Fruit fly (Drosophila melanogaster) whole organism, embryonic: Measurements from ENCODE around the gene sro.

Experiments used
- Adf1 ChIP-seq: fragments of 200-800 bp; sonication (Bioruptor generic); IDR thresholded peaks from 2 replicates; pipeline ENCODE4 v1.3.6; 2022; ENCODE audit warnings: missing biosample characterization, missing genetic modification characterization
- Atf-2 ChIP-seq: fragments of 200-800 bp; sonication (Bioruptor generic); optimal IDR thresholded peaks from 2 replicates; lab custom pipeline; 2016; ENCODE audit warnings: missing biosample characterization, missing genetic modification characterization
- Atf3 ChIP-seq: fragments of 200-800 bp; sonication (Bioruptor generic); optimal IDR thresholded peaks from 3 replicates; lab custom pipeline; 2016; ENCODE audit warnings: missing biosample characterization, missing genetic modification characterization
- Bteb2 ChIP-seq: fragments of 200-800 bp; sonication (Bioruptor generic); optimal IDR thresholded peaks from 2 replicates; lab custom pipeline; 2016; ENCODE audit warnings: missing biosample characterization, missing genetic modification characterization
- CG11504 ChIP-seq: fragments of 200-800 bp; sonication (Bioruptor generic); optimal IDR thresholded peaks from 3 replicates; lab custom pipeline; 2019; ENCODE audit warnings: missing biosample characterization, mild to moderate bottlenecking, missing genetic modification characterization, moderate library complexity
- CG12219 ChIP-seq: fragments of 200-800 bp; sonication (Bioruptor generic); optimal IDR thresholded peaks from 3 replicates; lab custom pipeline; 2018; ENCODE audit warnings: missing biosample characterization, mild to moderate bottlenecking, missing genetic modification characterization
- CG12299 ChIP-seq: fragments of 200-800 bp; sonication (Bioruptor generic); optimal IDR thresholded peaks from 2 replicates; lab custom pipeline; 2018; ENCODE audit warnings: missing biosample characterization, mild to moderate bottlenecking, missing genetic modification characterization
- CG12744 ChIP-seq: fragments of 200-800 bp; sonication (Bioruptor generic); optimal IDR thresholded peaks from 2 replicates; lab custom pipeline; 2016; ENCODE audit warnings: missing biosample characterization, missing genetic modification characterization
- CG13424 ChIP-seq: fragments of 200-800 bp; sonication (Bioruptor generic); optimal IDR thresholded peaks from 2 replicates; lab custom pipeline; 2019; ENCODE audit warnings: missing biosample characterization, mild to moderate bottlenecking, missing genetic modification characterization, moderate library complexity
- CG14667 ChIP-seq: fragments of 200-800 bp; sonication (Bioruptor generic); IDR thresholded peaks from 2 replicates; pipeline ENCODE4 v1.3.6; 2022; ENCODE audit warnings: missing biosample characterization, missing genetic modification characterization
- CG14710 ChIP-seq: fragments of 200-800 bp; sonication (Bioruptor generic); optimal IDR thresholded peaks from 3 replicates; lab custom pipeline; 2019; ENCODE audit warnings: missing biosample characterization, mild to moderate bottlenecking, missing genetic modification characterization, moderate library complexity
- CG16813 ChIP-seq: fragments of 200-800 bp; sonication (Bioruptor generic); IDR thresholded peaks from 3 replicates; pipeline ENCODE4 v1.3.6; 2022; ENCODE audit warnings: missing biosample characterization, missing genetic modification characterization; ENCODE audit not compliant: partially characterized antibody
- CG18011 ChIP-seq: fragments of 200-800 bp; sonication (Bioruptor generic); optimal IDR thresholded peaks from 2 replicates; lab custom pipeline; 2017; ENCODE audit warnings: missing biosample characterization, missing genetic modification characterization, mild to moderate bottlenecking, moderate library complexity, missing genotype
- CG2875 ChIP-seq: fragments of 200-800 bp; sonication (Bioruptor generic); optimal IDR thresholded peaks from 2 replicates; lab custom pipeline; 2017; ENCODE audit warnings: missing biosample characterization, mild to moderate bottlenecking, missing genetic modification characterization, missing genetic modification reagents
- CG34224 ChIP-seq: fragments of 200-800 bp; sonication (Bioruptor generic); IDR thresholded peaks from 3 replicates; pipeline ENCODE4 v1.3.6; 2022; ENCODE audit warnings: missing biosample characterization, missing genetic modification characterization; ENCODE audit not compliant: partially characterized antibody
- CG4707 ChIP-seq: fragments of 200-800 bp; sonication (Bioruptor generic); optimal IDR thresholded peaks from 2 replicates; lab custom pipeline; 2018; ENCODE audit warnings: missing biosample characterization, mild to moderate bottlenecking, missing genetic modification characterization, moderate library complexity
- CG5180 ChIP-seq: fragments of 200-800 bp; sonication (Bioruptor generic); optimal IDR thresholded peaks from 3 replicates; lab custom pipeline; 2017; ENCODE audit warnings: missing biosample characterization, missing genetic modification characterization, mild to moderate bottlenecking, moderate library complexity, missing genetic modification reagents
- CG7372 ChIP-seq: fragments of 200-800 bp; sonication (Bioruptor generic); IDR thresholded peaks from 2 replicates; pipeline ENCODE4 v1.3.6; 2022; ENCODE audit warnings: missing biosample characterization, missing genetic modification characterization
- CG7963 ChIP-seq: fragments of 200-800 bp; sonication (Bioruptor generic); IDR thresholded peaks from 3 replicates; pipeline ENCODE4 v1.3.6; 2022; ENCODE audit warnings: missing biosample characterization, missing genetic modification characterization; ENCODE audit not compliant: partially characterized antibody
- CG9727 ChIP-seq: fragments of 200-800 bp; sonication (Bioruptor generic); optimal IDR thresholded peaks from 3 replicates; lab custom pipeline; 2017; ENCODE audit warnings: missing biosample characterization, mild to moderate bottlenecking, missing genetic modification characterization
- CkIIα-i1 ChIP-seq: fragments of 200-800 bp; sonication (Bioruptor generic); IDR thresholded peaks from 2 replicates; pipeline ENCODE4 v1.3.6; 2022; ENCODE audit warnings: missing biosample characterization, missing genetic modification characterization
- Dfd ChIP-seq, 2 experiments: fragments of >200 bp; optimal IDR thresholded peaks; 2 replicates each; lab custom pipeline; 2017; ENCODE audit warnings: missing biosample characterization in 2 of 2, missing genetic modification characterization in 2 of 2
- Dp ChIP-seq: fragments of 200-800 bp; sonication (Bioruptor generic); optimal IDR thresholded peaks from 2 replicates; lab custom pipeline; 2018; ENCODE audit warnings: missing biosample characterization, mild to moderate bottlenecking, missing genetic modification characterization, moderate library complexity
- Dref ChIP-seq: fragments of 200-800 bp; sonication (Bioruptor generic); IDR thresholded peaks from 2 replicates; pipeline ENCODE4 v1.3.6; 2022; ENCODE audit warnings: missing biosample characterization, missing genetic modification characterization
- Hand ChIP-seq: fragments of 200-800 bp; sonication (Bioruptor generic); optimal IDR thresholded peaks from 2 replicates; lab custom pipeline; 2017; ENCODE audit warnings: mild to moderate bottlenecking, missing biosample characterization, missing genetic modification reagents, missing genetic modification characterization
- HmgD ChIP-seq: fragments of 200-800 bp; sonication (Bioruptor generic); optimal IDR thresholded peaks from 3 replicates; lab custom pipeline; 2016; ENCODE audit warnings: missing biosample characterization, missing genetic modification characterization
- Kr ChIP-seq: fragments of 200-800 bp; sonication (Bioruptor generic); optimal IDR thresholded peaks from 2 replicates; lab custom pipeline; 2017; ENCODE audit warnings: missing biosample characterization, mild to moderate bottlenecking, missing genetic modification characterization
- MESR4 ChIP-seq: fragments of 200-800 bp; sonication (Bioruptor generic); optimal IDR thresholded peaks from 2 replicates; lab custom pipeline; 2018; ENCODE audit warnings: missing biosample characterization, mild to moderate bottlenecking, missing genetic modification characterization, moderate library complexity
- Mes4 ChIP-seq: fragments of 200-800 bp; sonication (Bioruptor generic); optimal IDR thresholded peaks from 2 replicates; lab custom pipeline; 2016; ENCODE audit warnings: missing biosample characterization, missing genetic modification characterization
- TFAM ChIP-seq: fragments of 200-800 bp; sonication (Bioruptor generic); optimal IDR thresholded peaks from 2 replicates; lab custom pipeline; 2017; ENCODE audit warnings: missing biosample characterization, missing genetic modification characterization, inconsistent platforms
- Trl ChIP-seq, 3 experiments: fragments of >200 bp in 2 of 3; fragments of 200-800 bp in 1 of 3; sonication (Bioruptor generic) in 1 of 3; optimal IDR thresholded peaks; 2 replicates in 1 of 3; 3 replicates in 2 of 3; lab custom pipeline; 2016 to 2017; ENCODE audit warnings: missing biosample characterization in 1 of 3, missing genetic modification characterization in 1 of 3
- ato ChIP-seq: fragments of 200-800 bp; sonication (Bioruptor generic); IDR thresholded peaks from 2 replicates; pipeline ENCODE4 v1.3.6; 2022; ENCODE audit warnings: missing biosample characterization, missing genetic modification characterization; ENCODE audit not compliant: partially characterized antibody
- bsh ChIP-seq, 2 experiments: fragments of 200-800 bp; sonication (Bioruptor generic); optimal IDR thresholded peaks; 2 replicates each; lab custom pipeline; 2017 to 2018; ENCODE audit warnings: mild to moderate bottlenecking in 2 of 2, missing biosample characterization in 2 of 2, missing genetic modification characterization in 2 of 2, moderate library complexity in 1 of 2
- croc ChIP-seq: fragments of 200-800 bp; sonication (Bioruptor generic); conservative IDR thresholded peaks from 3 replicates; pipeline ENCODE4 v1.3.6; 2022; ENCODE audit warnings: missing biosample characterization, missing genetic modification characterization
- cwo ChIP-seq: fragments of 200-800 bp; sonication (Bioruptor generic); optimal IDR thresholded peaks from 3 replicates; lab custom pipeline; 2017; ENCODE audit warnings: missing biosample characterization, missing genetic modification characterization, mild to moderate bottlenecking, moderate library complexity, missing genetic modification reagents
- gcm ChIP-seq: fragments of 200-800 bp; sonication (Bioruptor generic); optimal IDR thresholded peaks from 2 replicates; lab custom pipeline; 2019; ENCODE audit warnings: missing biosample characterization, mild to moderate bottlenecking, missing genetic modification characterization, moderate library complexity
- grn ChIP-seq: fragments of 200-800 bp; sonication (Bioruptor generic); optimal IDR thresholded peaks from 3 replicates; lab custom pipeline; 2017; ENCODE audit warnings: missing biosample characterization, missing genetic modification characterization
- her ChIP-seq: fragments of 200-800 bp; sonication (Bioruptor generic); optimal IDR thresholded peaks from 2 replicates; lab custom pipeline; 2016; ENCODE audit warnings: missing biosample characterization, missing genetic modification characterization
- hkb ChIP-seq, 2 experiments: fragments of 200-800 bp in 1 of 2; fragments of >200 bp in 1 of 2; sonication (Bioruptor generic) in 1 of 2; IDR thresholded peaks in 1 of 2; optimal IDR thresholded peaks in 1 of 2; 2 replicates each; pipeline versions ENCODE4 v1.3.6 to Lab custom; 2017 to 2022; ENCODE audit warnings: missing biosample characterization in 1 of 2, missing genetic modification characterization in 1 of 2
- lab ChIP-seq: fragments of 200-800 bp; sonication (Bioruptor generic); optimal IDR thresholded peaks from 3 replicates; lab custom pipeline; 2017; ENCODE audit warnings: missing biosample characterization, missing genetic modification characterization, mild to moderate bottlenecking, moderate library complexity, missing genetic modification reagents
- run ChIP-seq: fragments of 200-800 bp; sonication (Bioruptor generic); optimal IDR thresholded peaks from 3 replicates; lab custom pipeline; 2018; ENCODE audit warnings: missing biosample characterization, mild to moderate bottlenecking, missing genetic modification characterization
- salm ChIP-seq: fragments of 200-800 bp; sonication (Bioruptor generic); optimal IDR thresholded peaks from 2 replicates; lab custom pipeline; 2018; ENCODE audit warnings: missing biosample characterization, mild to moderate bottlenecking, missing genetic modification characterization
- sc ChIP-seq, 3 experiments: fragments of >200 bp in 2 of 3; fragments of 200-800 bp in 1 of 3; sonication (Bioruptor generic) in 1 of 3; optimal IDR thresholded peaks; 2 replicates in 2 of 3; 3 replicates in 1 of 3; lab custom pipeline; 2017; ENCODE audit warnings: mild to moderate bottlenecking in 1 of 3, missing biosample characterization in 1 of 3, missing genetic modification characterization in 1 of 3, missing genetic modification reagents in 1 of 3
- sd ChIP-seq: fragments of 200-800 bp; sonication (Bioruptor generic); optimal IDR thresholded peaks from 3 replicates; lab custom pipeline; 2018; ENCODE audit warnings: missing biosample characterization, mild to moderate bottlenecking, missing genetic modification characterization, moderate library complexity
- sob ChIP-seq: fragments of 200-800 bp; sonication (Bioruptor generic); IDR thresholded peaks from 2 replicates; pipeline ENCODE4 v1.3.6; 2022; ENCODE audit warnings: missing biosample characterization, missing genetic modification characterization
- toy ChIP-seq: fragments of 200-800 bp; sonication (Bioruptor generic); IDR thresholded peaks from 2 replicates; pipeline ENCODE4 v1.3.6; 2022; ENCODE audit warnings: missing biosample characterization, missing genetic modification characterization
- ttk ChIP-seq: fragments of 200-800 bp; sonication (Bioruptor generic); IDR thresholded peaks from 2 replicates; pipeline ENCODE4 v2.1.2; 2022; ENCODE audit warnings: missing biosample characterization, missing genetic modification characterization
- twi ChIP-seq: fragments of 200-800 bp; optimal IDR thresholded peaks from 2 replicates; lab custom pipeline; 2019; ENCODE audit warnings: missing biosample characterization, mild to moderate bottlenecking, missing genetic modification characterization, moderate library complexity

sro gene

DNA sequence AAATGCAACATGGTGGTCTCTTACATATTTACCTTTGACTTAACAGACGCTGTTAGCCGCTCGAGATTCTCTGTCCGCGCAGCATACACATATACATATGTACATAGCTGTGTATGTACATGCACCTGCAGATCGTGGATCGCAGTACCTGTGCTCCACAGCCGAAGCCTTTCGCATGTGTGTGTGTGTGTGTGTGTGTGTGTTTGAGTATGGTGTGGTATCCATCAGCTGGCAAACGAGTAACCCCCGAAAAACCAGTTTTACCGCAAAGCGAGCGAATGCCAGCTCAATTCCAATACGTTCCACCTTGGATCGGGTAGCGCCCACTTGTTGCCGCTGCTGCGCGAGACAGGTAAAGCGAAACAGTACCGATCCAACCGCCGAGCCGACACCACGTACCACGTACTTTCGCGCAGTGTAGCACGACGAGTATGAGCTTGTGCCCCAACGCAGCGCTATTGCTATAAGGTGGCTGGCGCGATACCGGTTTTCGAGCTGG is 46.9 kb downstream of the sro start, which contains the start of gene Cad99C (continued):
- TF ChIP-seq bsh (GFP tag; optimal IDR thresholded peaks at IDR 0.05; lab: Kevin White, UChicago): no peak
- no peak for TF ChIP-seq Mes4 (GFP tag; lab: Kevin White, UChicago)
- TF ChIP-seq HmgD: no peak
- TF ChIP-seq Atf3 (GFP tag; lab: Kevin White, UChicago): no peak
- TF ChIP-seq CG13424 (tag; lab: Kevin White, UChicago): no peak
- TF ChIP-seq ato (GFP tag; lab: Robert Waterston, UW): no peak
- no peak for TF ChIP-seq CG2875 (GFP tag; lab: Kevin White, UChicago)
- TF ChIP-seq Dfd (GFP tag; optimal IDR thresholded peaks at IDR 0.05; lab: Kevin White, UChicago): no peak
- TF ChIP-seq croc (GFP tag; lab: Robert Waterston, UW): no peak
- peak; percentile 66 for TF ChIP-seq CG5180 (GFP tag; lab: Kevin White, UChicago)
- no peak for TF ChIP-seq CG34224
- TF ChIP-seq Kr (GFP tag; lab: Kevin White, UChicago): no peak
- TF ChIP-seq CG18011 (GFP tag; lab: Kevin White, UChicago): no peak
- no peak for TF ChIP-seq CG14667 (GFP tag; lab: Robert Waterston, UW)
- TF ChIP-seq sd: peak; percentile 61
- peak; percentile 36; the same call in 1 of the 2 replicates for TF ChIP-seq Adf1 (GFP tag; lab: Robert Waterston, UW)
- TF ChIP-seq TFAM: no peak
- no peak for TF ChIP-seq gcm (GFP tag; lab: Kevin White, UChicago)
- no peak for TF ChIP-seq Dp (GFP tag; lab: Kevin White, UChicago)
- no peak for TF ChIP-seq CG16813 (GFP tag; lab: Robert Waterston, UW)
- no peak for TF ChIP-seq salm (tag; lab: Kevin White, UChicago)
- TF ChIP-seq toy (GFP tag; lab: Robert Waterston, UW): no peak
- peak; percentile 36; the same call in 1 of the 2 replicates for TF ChIP-seq sob (GFP tag; lab: Robert Waterston, UW)
- TF ChIP-seq CG12219 (GFP tag; lab: Kevin White, UChicago): no peak
- no peak for TF ChIP-seq Dref (GFP tag; lab: Robert Waterston, UW)
- no peak for TF ChIP-seq CG12744 (GFP tag; lab: Kevin White, UChicago)
- no peak for TF ChIP-seq her (GFP tag; lab: Kevin White, UChicago)
- TF ChIP-seq Atf-2 (GFP tag; lab: Kevin White, UChicago): no peak
- no peak for TF ChIP-seq Trl (optimal IDR thresholded peaks at IDR 0.05; lab: Kevin White, UChicago)
- TF ChIP-seq Trl (GFP tag; optimal IDR thresholded peaks at IDR 0.05; lab: Kevin White, UChicago): peak; percentile 28
- TF ChIP-seq CG11504 (tag; lab: Kevin White, UChicago): no peak
- TF ChIP-seq CG12299: no peak
- no peak for TF ChIP-seq CkIIα-i1 (GFP tag; lab: Robert Waterston, UW)
- TF ChIP-seq Bteb2 (GFP tag; lab: Kevin White, UChicago): no peak
- no peak for TF ChIP-seq CG14710 (tag; lab: Kevin White, UChicago)
- TF ChIP-seq cwo (GFP tag; lab: Kevin White, UChicago): no peak
- TF ChIP-seq grn (GFP tag; lab: Kevin White, UChicago): no peak
- TF ChIP-seq Hand (GFP tag; lab: Kevin White, UChicago): no peak
- TF ChIP-seq MESR4 (GFP tag; lab: Kevin White, UChicago): no peak
- no peak for TF ChIP-seq CG9727 (GFP tag; lab: Kevin White, UChicago)
- TF ChIP-seq hkb (optimal IDR thresholded peaks at IDR 0.05; lab: Kevin White, UChicago): no peak
- TF ChIP-seq hkb (GFP tag; IDR thresholded peaks at IDR 0.05; lab: Robert Waterston, UW): no peak
- TF ChIP-seq CG7963 (GFP tag; lab: Robert Waterston, UW): 0 out of 3 replicates have a peak, but pooled peaks have one; percentile 17
- no peak for TF ChIP-seq run (tag; lab: Kevin White, UChicago)
- no peak for TF ChIP-seq sc (optimal IDR thresholded peaks at IDR 0.05; lab: Kevin White, UChicago)
- TF ChIP-seq sc (GFP tag; optimal IDR thresholded peaks at IDR 0.05; lab: Kevin White, UChicago): no peak
- TF ChIP-seq CG4707 (GFP tag; lab: Kevin White, UChicago): no peak
- TF ChIP-seq twi (tag; lab: Kevin White, UChicago): no peak
- no peak for TF ChIP-seq CG7372 (GFP tag; lab: Robert Waterston, UW)
- no peak for TF ChIP-seq ttk (GFP tag; lab: Robert Waterston, UW)
- peak; percentile 31 for TF ChIP-seq lab
